Fruit fly (Drosophila melanogaster): Measurements from ENCODE around the gene CG13023.
A peak's percentile ranks its signal among the peaks of the same experiment; 100 is the strongest.

The CG13023 gene

dm6 chr3L:16893647-16894046, 33.6 kb downstream of the CG13023 start (continued):
- TF ChIP-seq CG9727 (GFP tag; optimal IDR thresholded peaks at IDR 0.05) (peak; percentile 9), CG3726 (GFP tag; IDR thresholded peaks at IDR 0.05) (no peak), Scr (GFP tag; IDR thresholded peaks at IDR 0.05; ENCODE audit: partially characterized antibody) (no peak), CG13775 (GFP tag; optimal IDR thresholded peaks at IDR 0.05) (no peak), CG10979 (tag; optimal IDR thresholded peaks at IDR 0.05) (no peak), Dll (GFP tag; IDR thresholded peaks at IDR 0.05; ENCODE audit: partially characterized antibody) (no peak), HLH4C (GFP tag; IDR thresholded peaks at IDR 0.05; ENCODE audit: partially characterized antibody) (no peak), ERR (GFP tag; optimal IDR thresholded peaks at IDR 0.05) (no peak), CG32532 (GFP tag; IDR thresholded peaks at IDR 0.05) (peak; percentile 43; the same call in 1 of the 2 replicates), BEAF-32 (GFP tag; optimal IDR thresholded peaks at IDR 0.05) (no peak), stc (GFP tag; IDR thresholded peaks at IDR 0.05) (no peak), pum (GFP tag; optimal IDR thresholded peaks at IDR 0.05) (no peak), org-1 (GFP tag; optimal IDR thresholded peaks at IDR 0.05) (no peak), gce (GFP tag; IDR thresholded peaks at IDR 0.05) (no peak), Hsf (GFP tag; optimal IDR thresholded peaks at IDR 0.05) (no peak), nau (GFP tag; optimal IDR thresholded peaks at IDR 0.05) (no peak), CG2678 (tag; optimal IDR thresholded peaks at IDR 0.05) (peak; percentile 65), CTCF (GFP tag; optimal IDR thresholded peaks at IDR 0.05) (no peak), CG7372 (GFP tag; IDR thresholded peaks at IDR 0.05) (no peak), Atf3 (GFP tag; optimal IDR thresholded peaks at IDR 0.05) (no peak), NK7.1 (GFP tag; optimal IDR thresholded peaks at IDR 0.05) (no peak), lmd (GFP tag; IDR thresholded peaks at IDR 0.05) (peak; percentile 28; the same call in 1 of the 2 replicates), Lpt (GFP tag; optimal IDR thresholded peaks at IDR 0.05) (no peak), dmrt11E (tag; optimal IDR thresholded peaks at IDR 0.05) (no peak), D19B (GFP tag; optimal IDR thresholded peaks at IDR 0.05) (peak; percentile 30), dimm (GFP tag; IDR thresholded peaks at IDR 0.05) (no peak), Poxn (GFP tag; IDR thresholded peaks at IDR 0.05) (no peak), pita (GFP tag; optimal IDR thresholded peaks at IDR 0.05) (no peak), stwl (tag; optimal IDR thresholded peaks at IDR 0.05) (no peak), CG11247 (GFP tag; IDR thresholded peaks at IDR 0.05) (no peak), crp (GFP tag; optimal IDR thresholded peaks at IDR 0.05) (no peak), CG6765 (GFP tag; optimal IDR thresholded peaks at IDR 0.05) (peak; percentile 5), CG16815 (GFP tag; optimal IDR thresholded peaks at IDR 0.05) (no peak), dan (GFP tag; IDR thresholded peaks at IDR 0.05) (no peak), dati (GFP tag; IDR thresholded peaks at IDR 0.05) (no peak), HmgZ (tag; optimal IDR thresholded peaks at IDR 0.05) (no peak), C15 (GFP tag; IDR thresholded peaks at IDR 0.05) (no peak), Jarid2 (GFP tag; optimal IDR thresholded peaks at IDR 0.05) (no peak), CG7556 (GFP tag; optimal IDR thresholded peaks at IDR 0.05) (peak; percentile 27), CG5953 (GFP tag; IDR thresholded peaks at IDR 0.05) (no peak), B-H2 (GFP tag; optimal IDR thresholded peaks at IDR 0.05) (no peak), kay (GFP tag; optimal IDR thresholded peaks at IDR 0.05) (no peak), HLH54F (GFP tag; optimal IDR thresholded peaks at IDR 0.05) (no peak), nmo (GFP tag; optimal IDR thresholded peaks at IDR 0.05) (peak; percentile 21), CG10654 (GFP tag; optimal IDR thresholded peaks at IDR 0.05) (no peak), insv (GFP tag; optimal IDR thresholded peaks at IDR 0.05) (no peak), CG8281 (tag; optimal IDR thresholded peaks at IDR 0.05) (no peak), z (GFP tag; IDR thresholded peaks at IDR 0.05) (no peak), inv (GFP tag; IDR thresholded peaks at IDR 0.05; ENCODE audit: partially characterized antibody) (no peak), CG5180 (GFP tag; optimal IDR thresholded peaks at IDR 0.05) (no peak), CG8765 (GFP tag; IDR thresholded peaks at IDR 0.05) (no peak), CG34224 (GFP tag; IDR thresholded peaks at IDR 0.05; ENCODE audit: partially characterized antibody) (no peak)
